Fruit fly (Drosophila melanogaster) whole organism, wandering third instar larva: ENCODE measurements around the gene CG17570.

Source experiments
- Abd-B ChIP-seq: fragments of >200 bp; optimal IDR thresholded peaks from 2 replicates; lab custom pipeline; 2017; ENCODE audit warnings: missing biosample characterization, missing genetic modification characterization
- CG32264 ChIP-seq: fragments of 200-800 bp; sonication (Bioruptor generic); optimal IDR thresholded peaks from 2 replicates; lab custom pipeline; 2016; ENCODE audit warnings: missing biosample characterization, missing genetic modification characterization
- CG9705 ChIP-seq: fragments of 200-800 bp; sonication (Bioruptor generic); optimal IDR thresholded peaks from 2 replicates; lab custom pipeline; 2018; ENCODE audit warnings: missing biosample characterization, mild to moderate bottlenecking, missing genetic modification characterization
- CrebA ChIP-seq: fragments of 200-800 bp; sonication (Bioruptor generic); optimal IDR thresholded peaks from 2 replicates; lab custom pipeline; 2016; ENCODE audit warnings: missing biosample characterization, mild to moderate bottlenecking, missing genetic modification characterization, borderline replicate concordance
- Dfd ChIP-seq: fragments of >200 bp; optimal IDR thresholded peaks from 2 replicates; lab custom pipeline; 2017; ENCODE audit warnings: missing biosample characterization, missing genetic modification characterization
- Dif ChIP-seq: fragments of 200-275, 200-300 bp; sonication (Bioruptor generic); optimal IDR thresholded peaks from 2 replicates; lab custom pipeline; 2018; ENCODE audit warnings: missing biosample characterization, missing genetic modification characterization; ENCODE audit not compliant: partially characterized antibody
- GATAd ChIP-seq: sonication (Bioruptor generic); optimal IDR thresholded peaks from 2 replicates; lab custom pipeline; 2016; ENCODE audit warnings: missing biosample characterization, missing genetic modification characterization
- HLH106 ChIP-seq: fragments of 200-800 bp; optimal IDR thresholded peaks from 3 replicates; lab custom pipeline; 2019; ENCODE audit warnings: missing biosample characterization, mild to moderate bottlenecking, missing genetic modification characterization, moderate library complexity
- Hnf4 ChIP-seq: fragments of 200-800 bp; sonication (Bioruptor generic); optimal IDR thresholded peaks from 2 replicates; lab custom pipeline; 2016; ENCODE audit warnings: missing biosample characterization, mild to moderate bottlenecking, missing genetic modification characterization
- Hr78 ChIP-seq: fragments of >200 bp; optimal IDR thresholded peaks from 2 replicates; lab custom pipeline; 2017; ENCODE audit warnings: missing biosample characterization, missing genetic modification characterization
- Hr83 ChIP-seq: fragments of 200-300 bp; sonication (Bioruptor generic); optimal IDR thresholded peaks from 2 replicates; lab custom pipeline; 2016; ENCODE audit warnings: missing biosample characterization, mild to moderate bottlenecking, missing genetic modification characterization, moderate library complexity; ENCODE audit not compliant: poor library complexity, severe bottlenecking
- Jra ChIP-seq: sonication (Bioruptor generic); optimal IDR thresholded peaks from 2 replicates; lab custom pipeline; 2016; ENCODE audit warnings: missing biosample characterization, missing genetic modification characterization
- Mio ChIP-seq: sonication (Bioruptor generic); optimal IDR thresholded peaks from 2 replicates; lab custom pipeline; 2016; ENCODE audit warnings: missing biosample characterization, missing genetic modification characterization
- Myc ChIP-seq: fragments of >200 bp; optimal IDR thresholded peaks from 2 replicates; lab custom pipeline; 2017
- N ChIP-seq: fragments of >200 bp; optimal IDR thresholded peaks from 2 replicates; lab custom pipeline; 2018; ENCODE audit warnings: missing biosample characterization, missing external identifiers, missing genetic modification characterization
- OdsH ChIP-seq: fragments of 200-800 bp; sonication (Bioruptor generic); optimal IDR thresholded peaks from 2 replicates; lab custom pipeline; 2016; ENCODE audit warnings: missing biosample characterization, mild to moderate bottlenecking, missing genetic modification characterization
- Rel ChIP-seq, 2 experiments: fragments of 200-800 bp; sonication (Bioruptor generic) in 1 of 2; optimal IDR thresholded peaks; 2 replicates in 1 of 2; 3 replicates in 1 of 2; lab custom pipeline; 2016 to 2019; ENCODE audit warnings: mild to moderate bottlenecking in 2 of 2, missing biosample characterization in 2 of 2, missing genetic modification characterization in 2 of 2, moderate library complexity in 1 of 2
- Sp1 ChIP-seq: fragments of 200-800 bp; sonication (Bioruptor generic); optimal IDR thresholded peaks from 3 replicates; lab custom pipeline; 2019; ENCODE audit warnings: missing biosample characterization, mild to moderate bottlenecking, missing genetic modification characterization, moderate library complexity
- Vsx2 ChIP-seq: fragments of 200-300, 225-300 bp; sonication (Bioruptor generic); optimal IDR thresholded peaks from 2 replicates; lab custom pipeline; 2018; ENCODE audit warnings: missing biosample characterization, missing genetic modification characterization; ENCODE audit not compliant: partially characterized antibody
- br ChIP-seq: fragments of 200-800 bp; sonication (Bioruptor generic); optimal IDR thresholded peaks from 2 replicates; lab custom pipeline; 2016; ENCODE audit warnings: missing biosample characterization, missing genetic modification characterization
- brk ChIP-seq: fragments of 200-800 bp; sonication (Bioruptor generic); optimal IDR thresholded peaks from 2 replicates; lab custom pipeline; 2016; ENCODE audit warnings: missing biosample characterization, mild to moderate bottlenecking, missing genetic modification characterization
- dl ChIP-seq, 2 experiments: fragments of 175-275, 200-275 bp in 1 of 2; fragments of 200-275 bp in 1 of 2; sonication (Bioruptor generic); optimal IDR thresholded peaks; lab custom pipeline; 2018; ENCODE audit warnings: mild to moderate bottlenecking in 2 of 2, missing biosample characterization in 2 of 2, missing genetic modification characterization in 2 of 2, moderate library complexity in 2 of 2; ENCODE audit not compliant: partially characterized antibody in 2 of 2, insufficient read depth in 1 of 2
- dmrt93B ChIP-seq: fragments of 200-800 bp; sonication (Bioruptor generic); optimal IDR thresholded peaks from 2 replicates; lab custom pipeline; 2018; ENCODE audit warnings: missing biosample characterization, mild to moderate bottlenecking, missing genetic modification characterization
- dsf ChIP-seq: sonication (Bioruptor generic); optimal IDR thresholded peaks from 2 replicates; lab custom pipeline; 2016; ENCODE audit warnings: missing biosample characterization, missing genetic modification characterization, borderline replicate concordance
- ey ChIP-seq: fragments of 200-800 bp; sonication (Bioruptor generic); optimal IDR thresholded peaks from 2 replicates; lab custom pipeline; 2016; ENCODE audit warnings: missing biosample characterization, missing genetic modification characterization
- foxo ChIP-seq, 2 experiments: fragments of 200-800 bp; sonication (Bioruptor generic); optimal IDR thresholded peaks; 2 replicates in 1 of 2; 3 replicates in 1 of 2; lab custom pipeline; 2016 to 2017; ENCODE audit warnings: missing biosample characterization in 2 of 2, missing genetic modification characterization in 2 of 2
- fru ChIP-seq: fragments of 200-800 bp; sonication (Bioruptor generic); optimal IDR thresholded peaks from 3 replicates; lab custom pipeline; 2016; ENCODE audit warnings: missing biosample characterization, mild to moderate bottlenecking, missing genetic modification characterization
- h ChIP-seq: fragments of 200-800 bp; sonication (Bioruptor generic); optimal IDR thresholded peaks from 3 replicates; lab custom pipeline; 2016; ENCODE audit warnings: missing biosample characterization, mild to moderate bottlenecking, missing genetic modification characterization
- jim ChIP-seq: fragments of 175-275, 200-325 bp; sonication (Bioruptor generic); optimal IDR thresholded peaks from 2 replicates; lab custom pipeline; 2016; ENCODE audit warnings: missing biosample characterization, mild to moderate bottlenecking, missing genetic modification characterization
- lola ChIP-seq: fragments of >200 bp; optimal IDR thresholded peaks from 2 replicates; lab custom pipeline; 2017; ENCODE audit warnings: missing biosample characterization, missing genetic modification characterization
- pan ChIP-seq: fragments of >200 bp; optimal IDR thresholded peaks from 2 replicates; lab custom pipeline; 2017
- psq ChIP-seq: fragments of 200-800 bp; sonication (Bioruptor generic); optimal IDR thresholded peaks from 3 replicates; lab custom pipeline; 2017; ENCODE audit warnings: missing biosample characterization, mild to moderate bottlenecking, missing genetic modification characterization, moderate library complexity
- rgr ChIP-seq: fragments of 200-800 bp; sonication (Bioruptor generic); optimal IDR thresholded peaks from 3 replicates; lab custom pipeline; 2016; ENCODE audit warnings: missing biosample characterization, mild to moderate bottlenecking, missing genetic modification characterization
- sage ChIP-seq: fragments of 200-800 bp; sonication (Bioruptor generic); optimal IDR thresholded peaks from 2 replicates; lab custom pipeline; 2016; ENCODE audit warnings: missing biosample characterization, mild to moderate bottlenecking, missing genetic modification characterization
- sv ChIP-seq: fragments of 200-800 bp; sonication (Bioruptor generic); optimal IDR thresholded peaks from 3 replicates; lab custom pipeline; 2016; ENCODE audit warnings: missing biosample characterization, missing genetic modification characterization
- tai ChIP-seq: sonication (Bioruptor generic); optimal IDR thresholded peaks from 2 replicates; lab custom pipeline; 2016; ENCODE audit warnings: missing biosample characterization, missing genetic modification characterization
- usp ChIP-seq: fragments of >200 bp; optimal IDR thresholded peaks from 2 replicates; lab custom pipeline; 2017; ENCODE audit warnings: missing biosample characterization, missing genetic modification characterization
- woc ChIP-seq: sonication (Bioruptor generic); optimal IDR thresholded peaks from 2 replicates; lab custom pipeline; 2016; ENCODE audit warnings: missing biosample characterization, mild to moderate bottlenecking, missing genetic modification characterization

The CG17570 gene

dm6 chr2L:20267181-20267580 lies 3.0 kb upstream of the CG17570 start (continued):
- TF ChIP-seq woc (GFP tag; lab: Kevin White, UChicago) (no peak), Abd-B (GFP tag; lab: Kevin White, UChicago) (no peak), sage (no peak), Myc (lab: Kevin White, UChicago) (no peak), pan (lab: Kevin White, UChicago) (no peak), HLH106 (peak; percentile 42)

DNA sequence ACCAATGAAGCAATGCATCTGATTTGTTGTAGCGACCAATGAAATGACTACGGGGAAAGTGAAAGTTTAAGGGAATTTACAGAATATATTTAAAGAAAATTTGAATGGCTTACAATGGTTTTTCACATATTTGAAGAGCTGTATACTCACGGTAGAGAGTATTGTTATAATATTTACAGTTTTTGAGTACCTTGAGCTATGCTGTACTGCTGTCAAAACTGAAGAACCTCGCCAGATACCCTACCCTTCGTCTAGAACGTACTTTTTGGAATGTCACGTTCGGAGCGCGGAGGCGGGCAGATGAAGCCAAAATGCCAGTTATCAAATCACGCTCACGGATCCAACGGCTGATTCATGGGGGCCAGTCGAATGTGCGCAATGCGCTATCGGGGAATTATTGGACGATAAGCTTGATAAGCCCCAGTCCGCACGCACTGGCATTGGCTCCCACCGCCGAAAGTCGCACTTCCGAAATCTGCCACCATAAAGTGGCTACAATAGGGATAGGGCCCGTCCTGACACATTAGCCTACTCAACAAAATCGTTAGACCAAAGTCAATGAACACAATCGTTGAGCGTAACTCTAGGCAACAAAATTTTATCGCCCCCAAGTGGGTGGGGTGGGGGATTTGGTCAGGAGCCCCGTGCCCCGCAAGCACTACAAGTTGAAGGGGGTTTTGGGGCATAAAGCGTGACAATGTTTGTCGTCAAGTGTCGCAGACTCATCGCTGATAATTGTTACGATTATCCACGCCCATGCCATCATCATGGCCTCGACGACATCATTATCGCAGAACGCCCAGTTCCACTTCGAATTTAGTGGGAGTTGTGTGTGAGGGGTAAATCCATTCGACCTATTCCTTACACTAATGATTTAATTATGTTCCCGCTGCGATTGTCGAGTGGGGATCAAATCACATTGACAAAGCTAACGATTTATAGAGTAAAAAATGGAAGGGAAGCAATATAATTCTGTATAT lies 634 bp upstream of the CG17570 start:
- TF ChIP-seq Jra (GFP tag; lab: Kevin White, UChicago) (no peak), sage (no peak), GATAd (no peak), lola (GFP tag; lab: Kevin White, UChicago) (no peak), Myc (lab: Kevin White, UChicago) (no peak), pan (lab: Kevin White, UChicago) (no peak), jim (GFP tag; lab: Kevin White, UChicago) (no peak), usp (GFP tag; lab: Kevin White, UChicago) (no peak), sv (GFP tag; lab: Kevin White, UChicago) (no peak), CrebA (GFP tag; lab: Kevin White, UChicago) (no peak), psq (GFP tag; lab: Kevin White, UChicago) (peak; percentile 0), h (GFP tag; lab: Kevin White, UChicago) (peak; percentile 54), tai (peak; percentile 22), brk (GFP tag; lab: Kevin White, UChicago) (no peak), foxo (GFP tag; optimal IDR thresholded peaks at IDR 0.05; lab: Kevin White, UChicago) (peak in 1 of 2 experiments; percentile 69), CG9705 (no peak), dl (GFP tag; optimal IDR thresholded peaks at IDR 0.05; lab: Kevin White, UChicago; ENCODE audit: insufficient read depth in 1 of 2, partially characterized antibody in 2 of 2) (no peak), Hnf4 (peak; percentile 43), HLH106 (peak; percentile 39), N (no peak), Mio (GFP tag; lab: Kevin White, UChicago) (no peak), woc (GFP tag; lab: Kevin White, UChicago) (no peak), dmrt93B (no peak), OdsH (GFP tag; lab: Kevin White, UChicago) (peak; percentile 50), rgr (GFP tag; lab: Kevin White, UChicago) (no peak), Dif (GFP tag; lab: Kevin White, UChicago) (no peak), Rel (GFP tag; optimal IDR thresholded peaks at IDR 0.05; lab: Kevin White, UChicago) (no peak), Rel (tag; optimal IDR thresholded peaks at IDR 0.05; lab: Kevin White, UChicago) (peak; percentile 82), CG32264 (no peak), Sp1 (GFP tag; lab: Kevin White, UChicago) (no peak), ey (GFP tag; lab: Kevin White, UChicago) (peak; percentile 55), Hr78 (GFP tag; lab: Kevin White, UChicago) (no peak), Dfd (GFP tag; lab: Kevin White, UChicago) (no peak), br (peak; percentile 38), Abd-B (GFP tag; lab: Kevin White, UChicago) (no peak), Hr83 (peak; percentile 2), dsf (GFP tag; lab: Kevin White, UChicago) (no peak), fru (GFP tag; lab: Kevin White, UChicago) (peak; percentile 51), Vsx2 (GFP tag; lab: Kevin White, UChicago) (no peak)
